Worm (Caenorhabditis elegans): Measurements from ENCODE around the gene rbm-42.

rbm-42 gene

DNA sequence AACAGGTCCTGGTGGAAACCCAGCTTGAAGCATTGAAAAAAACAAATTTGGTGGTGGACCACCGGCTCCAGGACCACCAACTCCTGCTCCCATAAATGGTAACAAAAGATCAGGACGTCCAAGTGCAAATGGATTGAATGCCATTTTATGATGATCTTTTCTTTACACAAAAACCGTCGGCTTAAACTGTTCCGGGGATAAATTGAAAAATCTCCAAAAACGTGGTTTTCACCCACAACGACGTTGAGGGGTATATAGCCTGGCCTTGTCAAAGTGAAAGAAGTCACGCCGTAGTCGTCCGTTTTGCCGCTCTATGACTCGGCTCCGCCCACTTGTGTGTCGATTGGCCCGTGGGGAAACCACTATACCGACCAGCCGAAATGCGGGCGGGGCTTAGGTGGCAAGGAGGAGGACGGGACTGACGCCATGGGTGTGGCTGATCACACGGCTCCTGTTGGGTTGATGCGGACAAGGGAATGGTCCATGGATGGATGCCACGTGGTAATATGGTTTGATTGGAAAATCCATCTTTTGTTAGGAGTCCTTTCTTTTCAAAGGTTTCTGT lies 16.9 kb downstream of the rbm-42 start, which contains the start of gene tbx-2:
Gene tbx-2 (minus strand): TSS at position 264 of the 565 bp plus-strand sequence.
- no peak for TF ChIP-seq him-1 (tag; optimal IDR thresholded peaks at IDR 0.05)
- TF ChIP-seq W03F9.2 (tag; optimal IDR thresholded peaks at IDR 0.05): no peak
- TF ChIP-seq dao-5 (tag; optimal IDR thresholded peaks at IDR 0.05): no peak

DNA sequence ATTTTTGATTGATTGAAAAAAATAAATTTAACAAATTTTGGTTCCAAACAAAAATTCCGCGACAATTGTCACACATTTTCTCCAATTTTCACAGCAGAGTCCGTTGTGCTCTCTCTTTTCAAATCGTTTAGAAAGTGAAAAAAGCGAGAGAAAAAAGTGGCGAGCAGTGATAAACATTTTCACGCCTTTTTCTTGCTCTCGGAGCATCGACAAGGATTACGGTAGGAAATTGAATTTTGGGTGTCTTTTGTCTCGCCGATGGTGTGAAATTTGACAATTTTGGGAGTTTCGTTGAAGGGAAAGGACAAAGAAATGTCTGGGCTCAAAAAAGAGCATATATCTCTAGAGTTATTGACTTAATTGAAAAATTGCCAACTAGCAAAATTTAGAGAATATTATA lies 18.5 kb downstream of the rbm-42 start:
- TF ChIP-seq him-1 (tag; optimal IDR thresholded peaks at IDR 0.05) (no peak), W03F9.2 (tag; optimal IDR thresholded peaks at IDR 0.05) (no peak), dao-5 (tag; optimal IDR thresholded peaks at IDR 0.05) (no peak)

DNA sequence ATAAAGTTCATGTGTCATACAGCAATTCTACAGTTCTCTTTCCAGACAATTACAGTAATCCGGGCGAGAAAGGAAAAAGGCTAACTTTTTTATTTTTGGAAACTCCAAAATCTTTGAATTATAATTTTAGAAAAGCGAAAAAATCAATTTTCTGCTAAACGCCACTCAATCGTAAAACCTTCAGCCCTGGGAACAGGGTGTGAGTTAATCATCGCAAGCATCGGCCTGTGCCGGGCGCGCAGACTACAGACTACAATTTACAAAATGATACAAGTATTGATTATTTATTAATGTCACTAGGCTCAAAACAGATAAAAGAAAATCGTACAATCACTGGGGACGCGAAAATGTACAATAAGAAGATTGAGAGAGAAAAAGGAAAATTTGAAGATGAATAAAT lies 22.4 kb downstream of the rbm-42 start:
- TF ChIP-seq dao-5 (tag; optimal IDR thresholded peaks at IDR 0.05): no peak

DNA sequence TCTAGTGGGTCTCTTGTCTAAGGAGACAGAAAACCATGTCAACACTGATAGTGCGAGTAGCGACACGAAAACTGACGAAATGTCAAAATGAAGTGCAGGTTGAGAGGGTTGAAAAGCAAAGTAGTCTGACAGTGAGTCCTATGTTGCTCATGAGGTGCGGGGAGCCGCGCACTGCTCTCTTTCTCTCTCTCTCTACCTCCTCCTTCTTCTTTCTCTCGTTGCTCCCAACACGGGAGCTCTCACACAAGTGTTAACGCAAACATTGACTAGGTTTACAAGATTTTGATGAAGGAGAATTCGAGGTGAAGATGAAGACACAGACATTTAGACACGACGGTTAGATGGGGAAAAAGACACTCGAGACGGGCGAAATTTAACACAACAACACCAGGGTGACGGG lies 23.8 kb downstream of the rbm-42 start:
- TF ChIP-seq him-1 (tag; optimal IDR thresholded peaks at IDR 0.05): no peak
- TF ChIP-seq W03F9.2 (tag; optimal IDR thresholded peaks at IDR 0.05): no peak
- TF ChIP-seq dao-5 (tag; optimal IDR thresholded peaks at IDR 0.05): no peak

- TF ChIP-seq W03F9.2 (tag; optimal IDR thresholded peaks at IDR 0.05): no peak
- no peak for TF ChIP-seq him-1 (tag; optimal IDR thresholded peaks at IDR 0.05)
- no peak for TF ChIP-seq dao-5 (tag; optimal IDR thresholded peaks at IDR 0.05)
Measured at ce11 chrIII:5126988-5127387, 26.0 kb downstream of the rbm-42 start.

DNA sequence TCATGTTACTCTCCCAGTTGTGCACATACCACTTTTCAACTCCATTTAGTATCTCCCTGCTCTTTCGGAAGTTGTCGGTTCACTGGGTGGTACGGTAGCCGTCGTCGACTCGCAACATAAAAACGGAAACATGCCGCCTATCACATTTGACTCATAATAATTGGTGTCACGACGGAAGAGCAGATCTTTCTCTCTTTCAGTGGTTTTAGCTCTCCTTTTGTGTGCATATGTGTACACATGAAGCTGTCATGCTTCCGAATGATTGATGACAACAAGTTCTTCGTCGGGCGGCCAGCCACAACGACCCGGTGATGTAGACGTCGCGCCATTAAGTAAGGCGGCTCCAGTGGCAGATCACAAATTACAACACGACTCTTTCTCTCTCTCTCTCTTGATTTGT lies 27.3 kb downstream of the rbm-42 start:
- TF ChIP-seq W03F9.2 (tag; optimal IDR thresholded peaks at IDR 0.05): no peak
- TF ChIP-seq dao-5 (tag; optimal IDR thresholded peaks at IDR 0.05): no peak
- no peak for TF ChIP-seq him-1 (tag; optimal IDR thresholded peaks at IDR 0.05)

ce11 chrIII:5124385-5124784 lies 28.6 kb downstream of the rbm-42 start:
- TF ChIP-seq dao-5 (tag; optimal IDR thresholded peaks at IDR 0.05) (no peak), him-1 (tag; optimal IDR thresholded peaks at IDR 0.05) (no peak), W03F9.2 (tag; optimal IDR thresholded peaks at IDR 0.05) (no peak)

- no peak for TF ChIP-seq W03F9.2 (tag; optimal IDR thresholded peaks at IDR 0.05)
Measured at ce11 chrIII:5120593-5120992, 32.4 kb downstream of the rbm-42 start.

- TF ChIP-seq him-1 (tag; optimal IDR thresholded peaks at IDR 0.05): no peak
- no peak for TF ChIP-seq dao-5 (tag; optimal IDR thresholded peaks at IDR 0.05)
- TF ChIP-seq W03F9.2 (tag; optimal IDR thresholded peaks at IDR 0.05): no peak
Measured at ce11 chrIII:5119063-5119462, 34.0 kb downstream of the rbm-42 start.

DNA sequence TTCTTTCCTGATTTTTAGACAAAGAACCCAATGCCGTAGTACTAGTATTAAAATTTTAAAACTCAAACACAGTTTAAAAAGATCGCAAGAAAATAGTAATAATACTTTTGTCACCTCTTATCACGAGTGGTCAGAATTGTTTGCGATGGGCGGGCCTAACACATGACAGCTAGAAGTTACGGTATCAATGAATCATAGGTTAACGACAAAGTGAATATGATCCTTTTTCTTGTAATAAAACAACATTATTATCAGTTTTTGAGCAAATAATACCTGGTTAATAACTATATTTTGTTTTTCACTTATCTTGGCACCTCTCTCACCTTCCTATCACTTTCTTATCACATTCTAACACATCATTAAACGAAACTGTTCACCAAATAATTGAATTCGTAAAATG lies 40.0 kb downstream of the rbm-42 start:
- TF ChIP-seq him-1 (tag; optimal IDR thresholded peaks at IDR 0.05) (no peak), W03F9.2 (tag; optimal IDR thresholded peaks at IDR 0.05) (no peak), dao-5 (tag; optimal IDR thresholded peaks at IDR 0.05) (no peak)

- TF ChIP-seq dao-5 (tag; optimal IDR thresholded peaks at IDR 0.05): no peak
- TF ChIP-seq him-1 (tag; optimal IDR thresholded peaks at IDR 0.05): no peak
- no peak for TF ChIP-seq W03F9.2 (tag; optimal IDR thresholded peaks at IDR 0.05)
Measured at ce11 chrIII:5112399-5112798, 40.6 kb downstream of the rbm-42 start.

ce11 chrIII:5109401-5109800 lies 43.6 kb downstream of the rbm-42 start, which contains the start of gene sax-2:
TSS of gene sax-2 (plus strand) at chrIII:5109701.
- TF ChIP-seq him-1 (tag; optimal IDR thresholded peaks at IDR 0.05): no peak
- TF ChIP-seq W03F9.2 (tag; optimal IDR thresholded peaks at IDR 0.05): no peak
- no peak for TF ChIP-seq dao-5 (tag; optimal IDR thresholded peaks at IDR 0.05)

ce11 chrIII:5108746-5109145 lies 44.3 kb downstream of the rbm-42 start:
- no peak for TF ChIP-seq him-1 (tag; optimal IDR thresholded peaks at IDR 0.05)
- TF ChIP-seq W03F9.2 (tag; optimal IDR thresholded peaks at IDR 0.05): peak; percentile 70

DNA sequence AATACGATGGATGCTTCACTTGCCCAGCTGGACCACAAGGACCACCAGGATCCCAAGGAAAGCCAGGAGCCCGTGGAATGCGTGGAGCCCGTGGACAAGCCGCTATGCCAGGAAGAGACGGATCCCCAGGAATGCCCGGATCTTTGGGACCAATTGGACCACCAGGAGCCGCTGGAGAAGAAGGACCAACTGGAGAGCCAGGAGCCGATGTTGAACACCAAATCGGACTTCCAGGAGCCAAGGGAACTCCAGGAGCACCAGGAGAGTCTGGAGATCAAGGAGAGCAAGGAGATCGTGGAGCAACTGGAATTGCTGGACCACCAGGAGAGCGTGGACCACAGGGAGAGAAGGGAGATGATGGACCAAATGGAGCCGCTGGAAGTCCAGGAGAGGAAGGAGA lies 45.1 kb downstream of the rbm-42 start:
- no peak for TF ChIP-seq him-1 (tag; optimal IDR thresholded peaks at IDR 0.05)
- no peak for TF ChIP-seq W03F9.2 (tag; optimal IDR thresholded peaks at IDR 0.05)
- TF ChIP-seq dao-5 (tag; optimal IDR thresholded peaks at IDR 0.05): no peak

DNA sequence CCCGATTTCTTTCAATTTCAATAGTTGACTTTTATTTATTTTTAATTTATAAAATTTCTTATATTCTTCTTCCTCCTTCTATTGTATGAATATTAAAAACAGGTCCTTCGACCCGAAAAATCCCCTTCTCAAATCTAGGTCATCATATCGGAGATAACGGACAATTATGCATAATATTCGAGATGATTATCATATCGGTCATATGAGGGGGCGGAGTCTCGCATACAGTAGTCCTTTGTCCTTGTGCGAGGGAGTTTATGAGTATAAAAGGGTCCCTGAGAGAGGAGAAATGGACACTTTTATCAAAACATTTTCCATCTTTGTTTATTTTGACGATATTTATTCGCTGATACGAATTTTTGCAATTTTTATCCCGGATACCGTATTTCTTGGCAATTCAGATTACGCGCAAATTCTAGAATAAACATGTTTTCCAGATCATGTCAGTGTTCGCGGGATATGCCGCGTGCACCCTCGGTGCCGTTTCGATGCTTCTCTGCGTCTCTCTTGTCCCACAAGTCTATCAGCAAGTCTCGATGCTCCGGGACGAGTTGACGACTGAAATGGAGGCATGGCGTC lies 46.0 kb downstream of the rbm-42 start, which contains the start of gene dpy-17:
Gene dpy-17 (plus strand): TSS at position 438 of the 579 bp plus-strand sequence.
- TF ChIP-seq dao-5 (tag; optimal IDR thresholded peaks at IDR 0.05) (no peak), W03F9.2 (tag; optimal IDR thresholded peaks at IDR 0.05) (no peak), him-1 (tag; optimal IDR thresholded peaks at IDR 0.05) (no peak)

Data from whole organism, L4/young adult.